Worm (Caenorhabditis elegans) whole organism, young adult: ENCODE measurements around the gene aars-1.

Experiments used
- D2030.7 ChIP-seq: fragments of 200-800 bp; sonication (Bioruptor generic); IDR thresholded peaks from 2 replicates; pipeline ENCODE4 v1.3.6; 2022; ENCODE audit warnings: missing genetic modification reagents, missing genetic modification characterization, missing compliant biosample characterization
- ama-1 ChIP-seq, 3 experiments: fragments of 150-350 bp in 1 of 3; sonication (generic microtip) in 2 of 3; optimal IDR thresholded peaks; 2 replicates each; lab custom pipeline; 2014 to 2018; ENCODE audit warnings: missing biosample characterization in 2 of 3, missing genetic modification characterization in 2 of 3, missing genetic modification reagents in 2 of 3
- attf-3 ChIP-seq: fragments of 200-800 bp; sonication (Bioruptor generic); conservative IDR thresholded peaks from 2 replicates; pipeline ENCODE4 v1.3.6; 2022; ENCODE audit warnings: missing genetic modification reagents, missing genetic modification characterization, missing compliant biosample characterization
- dpl-1 ChIP-seq: fragments of 150-350 bp; optimal IDR thresholded peaks from 2 replicates; lab custom pipeline; 2014; ENCODE audit warnings: missing biosample characterization, missing genetic modification reagents, missing genetic modification characterization
- lir-1 ChIP-seq: fragments of 200-800 bp; sonication (Bioruptor generic); conservative IDR thresholded peaks from 2 replicates; pipeline ENCODE4 v1.3.6; 2022; ENCODE audit warnings: missing genetic modification reagents, missing genetic modification characterization, missing compliant biosample characterization
- nhr-90 ChIP-seq: sonication (generic microtip); optimal IDR thresholded peaks from 2 replicates; lab custom pipeline; 2016; ENCODE audit warnings: missing genotype, mild to moderate bottlenecking, missing genetic modification characterization, missing compliant biosample characterization
- snpc-1.1 ChIP-seq: sonication (generic microtip); optimal IDR thresholded peaks from 2 replicates; lab custom pipeline; 2017; ENCODE audit warnings: missing genetic modification characterization, mild to moderate bottlenecking, missing compliant biosample characterization, antibody characterized with exemption, moderate library complexity, missing genotype, missing genetic modification reagents; ENCODE audit not compliant: insufficient read depth
- tlf-1 ChIP-seq: fragments of 200-800 bp; sonication (Bioruptor generic); optimal IDR thresholded peaks from 2 replicates; lab custom pipeline; 2018; ENCODE audit warnings: mild to moderate bottlenecking, missing genetic modification characterization, missing compliant biosample characterization
- ztf-22 ChIP-seq: fragments of 200-800 bp; sonication (Bioruptor generic); optimal IDR thresholded peaks from 2 replicates; lab custom pipeline; 2018; ENCODE audit warnings: mild to moderate bottlenecking, missing genetic modification characterization, moderate library complexity, missing compliant biosample characterization

- TF ChIP-seq lir-1 (GFP tag; lab: Robert Waterston, UW), result no peak
- no peak for TF ChIP-seq nhr-90
- no peak for TF ChIP-seq D2030.7 (GFP tag; lab: Robert Waterston, UW)
- no peak for TF ChIP-seq ama-1 (optimal IDR thresholded peaks at IDR 0.05; lab: Kevin White, UChicago)
- no peak for TF ChIP-seq ama-1 (GFP tag; optimal IDR thresholded peaks at IDR 0.05; lab: Kevin White, UChicago)
- no peak for TF ChIP-seq ztf-22 (GFP tag; lab: Kevin White, UChicago)
- no peak for TF ChIP-seq snpc-1.1 (tag; lab: Kevin White, UChicago)
- no peak for TF ChIP-seq tlf-1
- no peak for TF ChIP-seq attf-3 (GFP tag; lab: Robert Waterston, UW)
- TF ChIP-seq dpl-1, result no peak
Observed at ce11 chrII:11476410-11476809, 12.1 kb upstream of the aars-1 start, which contains the start of gene W02B12.16.
